Worm (Caenorhabditis elegans): ENCODE measurements around the gene taf-6.2.

- TF ChIP-seq nhr-237 (tag; optimal IDR thresholded peaks at IDR 0.05) (no peak), ceh-83 (GFP tag; optimal IDR thresholded peaks at IDR 0.05) (no peak), blmp-1 (tag; optimal IDR thresholded peaks at IDR 0.05) (no peak), elt-1 (tag; optimal IDR thresholded peaks at IDR 0.05; ENCODE audit: borderline replicate concordance, insufficient read depth) (no peak), nhr-12 (tag; optimal IDR thresholded peaks at IDR 0.05) (no peak), snpc-4 (tag; optimal IDR thresholded peaks at IDR 0.05) (no peak), nhr-76 (tag; optimal IDR thresholded peaks at IDR 0.05) (no peak), ces-1 (GFP tag; optimal IDR thresholded peaks at IDR 0.05) (no peak), lsy-2 (tag; optimal IDR thresholded peaks at IDR 0.05) (no peak)
Measured at ce11 chrIV:3701892-3702291, 7.4 kb upstream of the taf-6.2 start, which contains the start of gene Y37E11AL.12.
